Fruit fly (Drosophila melanogaster) whole organism, adult: ENCODE results near the gene REPTOR.

Experiments
- CG11617 ChIP-seq: fragments of 200-800 bp; sonication (Bioruptor generic); optimal IDR thresholded peaks from 2 replicates; lab custom pipeline; 2017; ENCODE audit warnings: mild to moderate bottlenecking, missing biosample characterization, missing genetic modification reagents, missing genetic modification characterization
- CG12768 ChIP-seq: fragments of 200-800 bp; sonication (Bioruptor generic); optimal IDR thresholded peaks from 2 replicates; lab custom pipeline; 2017; ENCODE audit warnings: missing biosample characterization, missing genetic modification characterization, mild to moderate bottlenecking, moderate library complexity, missing genetic modification reagents
- CG14711 ChIP-seq: fragments of 200-800 bp; sonication (Bioruptor generic); optimal IDR thresholded peaks from 2 replicates; lab custom pipeline; 2018; ENCODE audit warnings: missing biosample characterization, mild to moderate bottlenecking, missing genetic modification characterization, moderate library complexity
- CG1620 ChIP-seq: fragments of 200-800 bp; sonication (Bioruptor generic); optimal IDR thresholded peaks from 2 replicates; lab custom pipeline; 2016; ENCODE audit warnings: missing biosample characterization, missing genetic modification characterization
- CG33017 ChIP-seq: fragments of 200-800 bp; sonication (Bioruptor generic); optimal IDR thresholded peaks from 2 replicates; lab custom pipeline; 2018; ENCODE audit warnings: missing biosample characterization, mild to moderate bottlenecking, missing genetic modification characterization, moderate library complexity
- CG5204 ChIP-seq: fragments of 200-800 bp; sonication (Bioruptor generic); optimal IDR thresholded peaks from 2 replicates; lab custom pipeline; 2016; ENCODE audit warnings: missing biosample characterization, missing genetic modification characterization
- CG7045 ChIP-seq: fragments of 200-800 bp; sonication (Bioruptor generic); optimal IDR thresholded peaks from 2 replicates; lab custom pipeline; 2017; ENCODE audit warnings: missing biosample characterization, mild to moderate bottlenecking, missing genetic modification characterization
- CG7101 ChIP-seq: fragments of 200-800 bp; sonication (Bioruptor generic); optimal IDR thresholded peaks from 2 replicates; lab custom pipeline; 2018; ENCODE audit warnings: missing biosample characterization, mild to moderate bottlenecking, missing genetic modification characterization, moderate library complexity
- Clk ChIP-seq: fragments of 200-800 bp; sonication (Bioruptor generic); optimal IDR thresholded peaks from 2 replicates; lab custom pipeline; 2017; ENCODE audit warnings: missing biosample characterization, missing genetic modification characterization
- Crg-1 ChIP-seq: fragments of 200-800 bp; sonication (Bioruptor generic); optimal IDR thresholded peaks from 2 replicates; lab custom pipeline; 2016; ENCODE audit warnings: missing biosample characterization, missing genetic modification characterization
- Hr96 ChIP-seq: fragments of 200-800 bp; sonication (Bioruptor generic); optimal IDR thresholded peaks from 2 replicates; lab custom pipeline; 2016; ENCODE audit warnings: missing biosample characterization, missing genetic modification characterization
- Mnt ChIP-seq: fragments of 200-800 bp; sonication (Bioruptor generic); optimal IDR thresholded peaks from 2 replicates; lab custom pipeline; 2016; ENCODE audit warnings: missing biosample characterization, mild to moderate bottlenecking, missing genetic modification characterization
- bab1 ChIP-seq: fragments of 200-800 bp; sonication (Bioruptor generic); optimal IDR thresholded peaks from 3 replicates; lab custom pipeline; 2019; ENCODE audit warnings: missing biosample characterization, mild to moderate bottlenecking, missing genetic modification characterization, moderate library complexity
- cic ChIP-seq: fragments of 200-800 bp; sonication (Bioruptor generic); optimal IDR thresholded peaks from 2 replicates; lab custom pipeline; 2017; ENCODE audit warnings: missing biosample characterization, mild to moderate bottlenecking, missing genetic modification characterization, moderate library complexity
- cnc ChIP-seq, 2 experiments: fragments of >200 bp; optimal IDR thresholded peaks; 2 replicates each; lab custom pipeline; 2017
- kay ChIP-seq: fragments of 200-800 bp; sonication (Bioruptor generic); peaks from one replicate; lab custom pipeline; 2016; ENCODE audit warnings: missing biosample characterization, missing genetic modification characterization, borderline replicate concordance
- ovo ChIP-seq: fragments of 200-800 bp; sonication (Bioruptor generic); optimal IDR thresholded peaks from 2 replicates; lab custom pipeline; 2016; ENCODE audit warnings: missing biosample characterization, missing genetic modification characterization
- pad ChIP-seq: fragments of 200-800 bp; sonication (Bioruptor generic); optimal IDR thresholded peaks from 3 replicates; lab custom pipeline; 2017; ENCODE audit warnings: missing biosample characterization, missing genetic modification characterization, mild to moderate bottlenecking, moderate library complexity, missing genetic modification reagents
- tj ChIP-seq: fragments of 200-800 bp; sonication (Bioruptor generic); optimal IDR thresholded peaks from 3 replicates; lab custom pipeline; 2017; ENCODE audit warnings: missing biosample characterization, mild to moderate bottlenecking, missing genetic modification characterization, moderate library complexity
- toe ChIP-seq: fragments of 200-800 bp; sonication (Bioruptor generic); optimal IDR thresholded peaks from 2 replicates; lab custom pipeline; 2016; ENCODE audit warnings: missing biosample characterization, missing genetic modification characterization

The REPTOR gene

DNA sequence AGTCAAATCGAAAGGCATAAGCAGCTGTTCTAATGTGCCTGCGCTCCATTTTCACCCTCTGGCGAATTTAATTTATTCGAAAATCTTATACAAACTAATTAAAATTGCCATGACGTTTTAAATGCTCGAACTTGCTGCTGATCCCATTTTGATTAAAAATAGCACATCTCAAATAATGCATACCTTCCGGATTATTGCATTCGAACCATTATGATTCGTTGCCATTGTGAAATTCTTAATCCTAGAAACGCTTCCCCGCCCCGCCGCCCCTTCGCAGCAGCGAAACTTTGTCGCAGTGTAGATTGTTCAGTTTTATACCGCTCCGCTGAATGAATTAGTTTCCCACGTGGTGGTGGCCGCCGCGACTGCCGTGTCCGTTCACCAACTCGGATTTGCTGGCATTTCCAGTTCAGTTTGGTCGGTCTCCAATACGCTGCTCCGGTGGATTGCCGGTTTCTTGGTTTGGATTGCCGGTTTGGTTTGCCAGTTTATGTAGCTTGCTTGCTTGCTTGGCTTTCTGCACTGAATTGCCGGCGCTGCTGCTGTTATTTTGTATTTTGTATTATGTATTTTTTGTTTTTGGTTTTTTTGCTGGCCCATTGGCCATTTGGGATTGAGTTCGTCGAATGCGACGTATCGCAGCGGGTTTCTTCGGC, 16.0 kb upstream of the REPTOR start:
- TF ChIP-seq tj (peak; percentile 1), CG7101 (no peak)

DNA sequence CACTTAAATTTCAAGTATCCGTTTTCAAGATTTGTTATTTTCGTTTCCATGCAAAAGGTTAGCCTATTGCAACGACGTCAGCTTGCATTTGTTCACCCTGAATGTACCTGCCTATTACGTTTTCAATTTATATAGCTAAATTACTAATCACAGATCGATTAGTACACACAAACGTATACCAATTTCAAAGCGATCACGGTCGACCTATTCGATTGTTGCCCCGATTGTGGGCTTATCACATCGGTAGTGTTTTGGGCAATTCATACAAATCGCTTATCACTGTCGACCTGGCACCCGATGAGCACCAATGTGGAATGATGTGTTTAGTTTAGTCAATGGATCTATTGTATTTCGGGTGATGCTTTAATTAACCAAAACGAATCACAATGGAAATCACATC, 14.2 kb upstream of the REPTOR start:
- TF ChIP-seq pad (GFP tag; lab: Kevin White, UChicago): no peak
- TF ChIP-seq CG11617 (GFP tag; lab: Kevin White, UChicago): no peak
- peak; percentile 48 for TF ChIP-seq cic (GFP tag; lab: Kevin White, UChicago)
- TF ChIP-seq Mnt (GFP tag; lab: Kevin White, UChicago): no peak
- no peak for TF ChIP-seq kay (GFP tag; lab: Kevin White, UChicago)
- no peak for TF ChIP-seq CG7045 (GFP tag; lab: Kevin White, UChicago)

DNA sequence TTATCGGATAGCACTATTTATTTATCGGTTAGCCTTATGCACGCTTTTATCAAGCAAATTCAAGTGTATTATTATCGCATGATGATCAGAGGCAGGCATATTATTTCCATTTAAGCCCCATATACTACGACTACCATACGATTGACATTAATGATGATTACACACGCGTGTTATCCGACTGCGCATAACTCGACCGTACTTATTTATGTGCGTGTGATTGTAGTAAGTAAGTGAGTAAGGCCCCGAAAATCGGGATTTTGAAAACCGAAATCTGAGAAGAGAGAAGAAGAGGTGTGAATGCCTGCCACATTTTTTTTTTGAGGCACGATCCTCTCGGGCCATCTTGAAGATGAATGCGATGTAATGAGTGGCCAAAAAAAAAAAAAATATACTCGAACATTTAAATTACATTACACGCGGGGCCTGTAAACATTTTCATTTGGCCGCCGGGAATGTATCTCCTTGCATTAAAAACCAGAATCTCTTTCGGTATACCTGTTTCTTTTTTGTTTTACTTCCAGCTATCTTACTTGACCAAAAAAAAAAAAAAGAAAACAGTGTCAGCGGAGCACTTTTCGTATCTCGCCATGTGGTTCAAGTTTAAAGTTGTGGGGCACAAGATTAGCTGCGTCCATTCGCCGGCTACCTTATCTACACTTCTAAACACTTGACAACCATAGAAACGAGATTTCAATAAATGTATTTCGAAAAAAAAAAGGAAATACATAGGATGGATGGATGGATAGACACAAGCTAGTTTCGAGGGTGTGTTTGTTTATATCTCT, 12.9 kb upstream of the REPTOR start:
- TF ChIP-seq CG33017 (tag; lab: Kevin White, UChicago): no peak
- TF ChIP-seq bab1 (GFP tag; lab: Kevin White, UChicago): no peak
- no peak for TF ChIP-seq cnc (optimal IDR thresholded peaks at IDR 0.05; lab: Kevin White, UChicago)
- TF ChIP-seq kay (GFP tag; lab: Kevin White, UChicago): peak; percentile 53

DNA sequence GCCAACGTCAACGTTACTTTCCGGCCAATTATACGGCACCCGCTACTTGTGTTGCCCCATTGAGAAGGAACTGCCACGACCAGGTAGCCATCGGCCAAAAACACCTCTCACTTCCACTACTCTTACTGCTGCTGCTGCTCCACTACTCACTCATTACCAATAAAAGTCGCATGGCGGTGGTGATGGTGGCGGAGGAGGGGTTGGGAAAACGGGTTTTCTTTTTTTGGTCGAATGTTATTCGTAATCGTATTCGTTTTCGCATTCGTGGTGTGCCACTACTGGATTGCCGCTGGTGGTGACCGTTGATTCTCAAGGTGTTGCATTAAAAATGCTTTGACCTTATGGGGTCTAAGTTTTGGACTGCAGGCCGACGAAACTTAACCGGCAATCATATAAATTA, 11.1 kb upstream of the REPTOR start:
- no peak for TF ChIP-seq toe (GFP tag; lab: Kevin White, UChicago)
- no peak for TF ChIP-seq pad (GFP tag; lab: Kevin White, UChicago)
- TF ChIP-seq Clk (GFP tag; lab: Kevin White, UChicago): no peak
- no peak for TF ChIP-seq kay (GFP tag; lab: Kevin White, UChicago)
- no peak for TF ChIP-seq cic (GFP tag; lab: Kevin White, UChicago)
- no peak for TF ChIP-seq CG14711 (tag; lab: Kevin White, UChicago)
- no peak for TF ChIP-seq CG1620 (GFP tag; lab: Kevin White, UChicago)
- TF ChIP-seq CG5204: no peak
- TF ChIP-seq CG33017 (tag; lab: Kevin White, UChicago): no peak
- no peak for TF ChIP-seq tj
- no peak for TF ChIP-seq cnc (optimal IDR thresholded peaks at IDR 0.05; lab: Kevin White, UChicago)
- TF ChIP-seq CG7101: no peak
- no peak for TF ChIP-seq ovo (GFP tag; lab: Kevin White, UChicago)
- no peak for TF ChIP-seq bab1 (GFP tag; lab: Kevin White, UChicago)
- TF ChIP-seq Hr96 (GFP tag; lab: Kevin White, UChicago): no peak
- TF ChIP-seq CG11617 (GFP tag; lab: Kevin White, UChicago): no peak
- TF ChIP-seq Mnt (GFP tag; lab: Kevin White, UChicago): no peak
- TF ChIP-seq CG12768: no peak

DNA sequence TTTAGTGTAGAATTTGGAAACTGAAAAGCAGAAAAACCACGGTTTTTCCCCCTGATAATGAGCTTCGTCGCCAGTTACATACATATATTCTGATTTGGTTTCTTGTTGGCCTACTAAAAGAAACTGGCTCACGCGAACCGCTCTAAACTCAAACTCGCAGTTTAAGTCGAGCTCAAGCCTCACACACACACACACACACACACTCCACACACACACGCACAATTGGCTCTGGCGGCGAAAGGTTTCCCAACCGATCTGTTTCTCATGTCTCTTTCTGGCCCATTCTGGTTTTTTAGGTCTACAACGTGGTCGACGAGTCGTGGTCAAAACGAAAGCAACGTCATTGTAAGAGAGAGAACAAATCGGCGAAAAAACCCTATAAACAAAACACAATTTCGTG, 7.6 kb upstream of the REPTOR start:
- TF ChIP-seq CG7101 (no peak), CG11617 (GFP tag; lab: Kevin White, UChicago) (no peak), cnc (optimal IDR thresholded peaks at IDR 0.05; lab: Kevin White, UChicago) (no peak), CG5204 (no peak), pad (GFP tag; lab: Kevin White, UChicago) (no peak), CG14711 (tag; lab: Kevin White, UChicago) (no peak), Clk (GFP tag; lab: Kevin White, UChicago) (no peak), Crg-1 (no peak), tj (no peak), Hr96 (GFP tag; lab: Kevin White, UChicago) (no peak), kay (GFP tag; lab: Kevin White, UChicago) (no peak), ovo (GFP tag; lab: Kevin White, UChicago) (no peak), bab1 (GFP tag; lab: Kevin White, UChicago) (no peak), toe (GFP tag; lab: Kevin White, UChicago) (no peak), cic (GFP tag; lab: Kevin White, UChicago) (no peak), CG12768 (no peak), CG33017 (tag; lab: Kevin White, UChicago) (no peak), CG1620 (GFP tag; lab: Kevin White, UChicago) (no peak)

DNA sequence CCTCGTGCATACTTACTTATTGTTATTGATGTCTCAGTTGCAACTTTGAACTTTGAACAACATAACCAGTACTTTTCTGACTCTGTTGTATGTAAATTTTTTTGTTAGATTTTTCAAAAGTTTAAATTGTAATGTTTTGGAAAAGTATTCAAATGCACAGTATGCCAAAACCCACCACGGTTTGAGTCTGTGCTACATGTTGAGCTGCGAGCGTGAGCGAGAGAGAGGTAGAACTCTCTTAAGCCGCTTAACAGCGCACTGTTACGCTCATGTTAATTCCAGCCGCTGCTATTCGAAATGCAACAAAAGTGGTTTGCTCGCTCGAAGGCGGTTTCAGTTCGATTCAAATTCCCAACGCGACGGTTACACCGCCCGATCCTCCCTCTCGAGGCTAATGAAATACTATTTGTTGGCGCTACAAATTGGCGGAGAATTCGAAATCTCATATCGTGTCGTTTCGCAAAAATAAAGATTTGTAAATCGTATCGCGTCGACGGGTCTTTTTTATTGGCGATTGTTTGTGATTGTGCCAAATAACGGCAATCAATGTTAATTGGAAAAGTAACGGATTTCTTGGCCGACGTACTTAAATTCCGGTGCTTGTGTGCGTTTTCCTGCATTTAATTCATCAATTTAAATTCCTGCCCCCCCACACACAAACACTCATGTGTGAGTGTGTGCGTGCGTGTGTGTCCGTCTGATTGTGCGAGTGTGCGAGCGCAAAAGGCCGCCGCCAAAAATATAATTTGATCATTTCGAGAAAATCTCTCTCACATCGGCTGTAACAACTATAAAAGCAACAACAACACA, 6.4 kb upstream of the REPTOR start:
- TF ChIP-seq cnc (optimal IDR thresholded peaks at IDR 0.05; lab: Kevin White, UChicago) (no peak), ovo (GFP tag; lab: Kevin White, UChicago) (peak; percentile 15), Mnt (GFP tag; lab: Kevin White, UChicago) (peak; percentile 21), bab1 (GFP tag; lab: Kevin White, UChicago) (peak; percentile 35), CG12768 (no peak), CG11617 (GFP tag; lab: Kevin White, UChicago) (peak; percentile 19), Crg-1 (no peak), cic (GFP tag; lab: Kevin White, UChicago) (peak; percentile 50), tj (peak; percentile 35)
